Worm (Caenorhabditis elegans) whole organism, early embryonic: ENCODE measurements around the gene imp-2.

Experiments used
- F13C5.2 ChIP-seq: sonication (generic microtip); optimal IDR thresholded peaks from 2 replicates; lab custom pipeline; 2017; ENCODE audit warnings: mild to moderate bottlenecking, missing genetic modification characterization, inconsistent platforms, missing compliant biosample characterization
- flt-1 ChIP-seq: fragments of 200-800 bp; sonication (Bioruptor generic); IDR thresholded peaks from 2 replicates; pipeline ENCODE4 v1.3.6; 2022; ENCODE audit warnings: missing genetic modification characterization, missing compliant biosample characterization
- hmbx-1 ChIP-seq: sonication (generic microtip); optimal IDR thresholded peaks from 2 replicates; lab custom pipeline; 2016; ENCODE audit warnings: mild to moderate bottlenecking, missing genetic modification characterization, missing compliant biosample characterization
- hnd-1 ChIP-seq: sonication (generic microtip); optimal IDR thresholded peaks from 2 replicates; lab custom pipeline; 2016; ENCODE audit warnings: missing genetic modification characterization, missing compliant biosample characterization
- scrt-1 ChIP-seq: fragments of 200-800 bp; sonication (Bioruptor generic); IDR thresholded peaks from 2 replicates; pipeline ENCODE4 v1.3.6; 2022; ENCODE audit warnings: missing genetic modification characterization, missing compliant biosample characterization

- TF ChIP-seq F13C5.2 (no peak), hmbx-1 (no peak), flt-1 (GFP tag; lab: Robert Waterston, UW) (no peak), hnd-1 (no peak), scrt-1 (GFP tag; lab: Robert Waterston, UW) (no peak)
Observed at ce11 chrIV:11159886-11160285, 41.2 kb upstream of the imp-2 start, which contains the start of gene mboa-4.
